Fruit fly (Drosophila melanogaster): Measurements from ENCODE around the gene att-ORFB.

The att-ORFB gene

dm6 chr3R:20560668-20561226, 6.5 kb upstream of the att-ORFB start, which contains the start of gene CG5191:
Gene CG5191 (plus strand): TSS chr3R:20560865.
- no peak for TF ChIP-seq psq (optimal IDR thresholded peaks at IDR 0.05)
- TF ChIP-seq Dll (optimal IDR thresholded peaks at IDR 0.05), result no peak
- TF ChIP-seq pan (optimal IDR thresholded peaks at IDR 0.05), result no peak
- TF ChIP-seq usp (GFP tag; optimal IDR thresholded peaks at IDR 0.05), result no peak
- TF ChIP-seq CG8478 (optimal IDR thresholded peaks at IDR 0.05), result no peak
- no peak for TF ChIP-seq EcR (GFP tag; optimal IDR thresholded peaks at IDR 0.05)

- no peak for TF ChIP-seq CG8478 (optimal IDR thresholded peaks at IDR 0.05)
- no peak for TF ChIP-seq pan (optimal IDR thresholded peaks at IDR 0.05)
- TF ChIP-seq psq (optimal IDR thresholded peaks at IDR 0.05), result no peak
- TF ChIP-seq Dll (optimal IDR thresholded peaks at IDR 0.05), result no peak
- no peak for TF ChIP-seq usp (GFP tag; optimal IDR thresholded peaks at IDR 0.05)
These were observed 5.9 kb upstream of the att-ORFB start, which contains the start of gene CG15922 for dm6 chr3R:20560019-20560667. Gene CG15922 (minus strand): TSS chr3R:20560280.

dm6 chr3R:20558106-20558489, 3.9 kb upstream of the att-ORFB start:
- no peak for TF ChIP-seq psq (optimal IDR thresholded peaks at IDR 0.05)
- no peak for TF ChIP-seq pan (optimal IDR thresholded peaks at IDR 0.05)
- no peak for TF ChIP-seq EcR (GFP tag; optimal IDR thresholded peaks at IDR 0.05)
- no peak for TF ChIP-seq Dll (optimal IDR thresholded peaks at IDR 0.05)
- no peak for TF ChIP-seq usp (GFP tag; optimal IDR thresholded peaks at IDR 0.05)

dm6 chr3R:20557415-20558105, 3.4 kb upstream of the att-ORFB start, which contains the start of the genes DPCoAC and CG5180:
Gene DPCoAC (minus strand): TSS chr3R:20557667.
Gene CG5180 (plus strand): TSS chr3R:20557930.
- TF ChIP-seq psq (optimal IDR thresholded peaks at IDR 0.05) (no peak), pan (optimal IDR thresholded peaks at IDR 0.05) (no peak), EcR (GFP tag; optimal IDR thresholded peaks at IDR 0.05) (no peak)

- TF ChIP-seq CG8478 (optimal IDR thresholded peaks at IDR 0.05) (no peak), psq (optimal IDR thresholded peaks at IDR 0.05) (no peak), pan (optimal IDR thresholded peaks at IDR 0.05) (no peak), usp (GFP tag; optimal IDR thresholded peaks at IDR 0.05) (no peak), EcR (GFP tag; optimal IDR thresholded peaks at IDR 0.05) (no peak)
These were observed 2.9 kb upstream of the att-ORFB start for dm6 chr3R:20557114-20557414.

dm6 chr3R:20556281-20557113, 2.3 kb upstream of the att-ORFB start:
- TF ChIP-seq Dll (optimal IDR thresholded peaks at IDR 0.05) (no peak), EcR (GFP tag; optimal IDR thresholded peaks at IDR 0.05) (no peak)

dm6 chr3R:20555720-20556280, 1.6 kb upstream of the att-ORFB start:
- no peak for TF ChIP-seq usp (GFP tag; optimal IDR thresholded peaks at IDR 0.05)
- TF ChIP-seq pan (optimal IDR thresholded peaks at IDR 0.05), result no peak
- TF ChIP-seq EcR (GFP tag; optimal IDR thresholded peaks at IDR 0.05), result no peak
- peak; percentile 47 for TF ChIP-seq Dll (optimal IDR thresholded peaks at IDR 0.05)
- no peak for TF ChIP-seq psq (optimal IDR thresholded peaks at IDR 0.05)
- TF ChIP-seq CG8478 (optimal IDR thresholded peaks at IDR 0.05), result no peak

- TF ChIP-seq usp (GFP tag; optimal IDR thresholded peaks at IDR 0.05) (no peak), psq (optimal IDR thresholded peaks at IDR 0.05) (no peak), CG8478 (optimal IDR thresholded peaks at IDR 0.05) (no peak), Dll (optimal IDR thresholded peaks at IDR 0.05) (no peak), EcR (GFP tag; optimal IDR thresholded peaks at IDR 0.05) (no peak), pan (optimal IDR thresholded peaks at IDR 0.05) (no peak)
These were observed 823 bp upstream of the att-ORFB start for dm6 chr3R:20555023-20555422.

- TF ChIP-seq usp (GFP tag; optimal IDR thresholded peaks at IDR 0.05), result no peak
- TF ChIP-seq CG8478 (optimal IDR thresholded peaks at IDR 0.05), result no peak
- TF ChIP-seq EcR (GFP tag; optimal IDR thresholded peaks at IDR 0.05), result no peak
These were observed 2.1 kb downstream of the att-ORFB start, which contains the start of gene Stat92E for dm6 chr3R:20552093-20552492. Gene Stat92E (minus strand): TSS chr3R:20552311.

dm6 chr3R:20551487-20552079, 2.6 kb downstream of the att-ORFB start:
- TF ChIP-seq psq (optimal IDR thresholded peaks at IDR 0.05) (no peak), CG8478 (optimal IDR thresholded peaks at IDR 0.05) (no peak), EcR (GFP tag; optimal IDR thresholded peaks at IDR 0.05) (no peak), Dll (optimal IDR thresholded peaks at IDR 0.05) (no peak), pan (optimal IDR thresholded peaks at IDR 0.05) (no peak), usp (GFP tag; optimal IDR thresholded peaks at IDR 0.05) (no peak)

- TF ChIP-seq EcR (GFP tag; optimal IDR thresholded peaks at IDR 0.05) (no peak), CG8478 (optimal IDR thresholded peaks at IDR 0.05) (no peak), psq (optimal IDR thresholded peaks at IDR 0.05) (no peak)
These were observed 3.3 kb downstream of the att-ORFB start for dm6 chr3R:20550632-20551486.
